Fruit fly (Drosophila melanogaster): ENCODE data around the gene trol.

- TF ChIP-seq toe (GFP tag; optimal IDR thresholded peaks at IDR 0.05) (no peak), CG14711 (tag; optimal IDR thresholded peaks at IDR 0.05) (peak; percentile 21), CG33017 (tag; optimal IDR thresholded peaks at IDR 0.05) (no peak), CG7045 (GFP tag; optimal IDR thresholded peaks at IDR 0.05) (no peak), Hr96 (GFP tag; optimal IDR thresholded peaks at IDR 0.05) (no peak), cnc (optimal IDR thresholded peaks at IDR 0.05) (no peak), Mnt (GFP tag; optimal IDR thresholded peaks at IDR 0.05) (no peak), tj (GFP tag; optimal IDR thresholded peaks at IDR 0.05) (peak; percentile 44), bab1 (GFP tag; optimal IDR thresholded peaks at IDR 0.05) (peak; percentile 58)
Observed at dm6 chrX:2518361-2518760, 26.9 kb downstream of the trol start.

All from whole organism, adult.